Worm (Caenorhabditis elegans): Measurements from ENCODE around the gene lir-2.

DNA sequence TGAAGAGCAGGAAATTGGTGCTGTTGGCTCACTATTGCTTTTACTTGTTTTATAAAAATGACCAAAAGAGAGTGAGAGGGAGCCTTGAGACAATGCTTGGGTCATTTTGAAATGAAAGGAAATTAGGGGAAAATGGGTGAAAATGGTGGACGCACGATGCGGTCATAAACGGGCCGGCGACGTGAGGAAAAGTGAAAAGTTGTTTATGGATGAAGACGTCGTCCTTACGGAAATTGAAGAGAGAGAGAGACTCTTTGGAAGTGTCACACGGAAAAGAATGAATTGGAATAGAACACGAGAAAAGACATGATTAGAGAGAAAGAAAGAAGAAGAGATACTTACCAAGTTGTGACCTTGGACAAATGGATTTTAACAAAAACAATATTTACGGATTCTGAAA is 45.6 kb upstream of the lir-2 start:
- TF ChIP-seq ztf-23 (GFP tag; IDR thresholded peaks at IDR 0.05) (no peak), med-1 (GFP tag; optimal IDR thresholded peaks at IDR 0.05; ENCODE audit: insufficient read depth) (no peak), tab-1 (GFP tag; IDR thresholded peaks at IDR 0.05) (no peak), klf-2 (GFP tag; conservative IDR thresholded peaks at IDR 0.05) (no peak), T22C8.4 (GFP tag; IDR thresholded peaks at IDR 0.05) (no peak)
